Worm (Caenorhabditis elegans) whole organism, L2 larva: ENCODE measurements around the gene clec-33.

Experiments
- C34F6.9 ChIP-seq: fragments of 150-350 bp; optimal IDR thresholded peaks from 2 replicates; lab custom pipeline; 2014; ENCODE audit warnings: missing biosample characterization, missing genetic modification characterization
- R02D3.7 ChIP-seq: fragments of 150-350 bp; optimal IDR thresholded peaks from 2 replicates; lab custom pipeline; 2014; ENCODE audit warnings: missing biosample characterization, missing genetic modification characterization
- ZK546.5 ChIP-seq: sonication (generic microtip); optimal IDR thresholded peaks from 2 replicates; lab custom pipeline; 2017; ENCODE audit warnings: missing biosample characterization, missing genetic modification characterization
- alr-1 ChIP-seq: fragments of 150-350 bp; optimal IDR thresholded peaks from 2 replicates; lab custom pipeline; 2014; ENCODE audit warnings: missing biosample characterization, missing genetic modification characterization
- blmp-1 ChIP-seq: sonication (generic microtip); optimal IDR thresholded peaks from 2 replicates; lab custom pipeline; 2017; ENCODE audit warnings: missing genetic modification characterization, mild to moderate bottlenecking, missing compliant biosample characterization, antibody characterized with exemption, moderate library complexity; ENCODE audit not compliant: insufficient read depth
- ceh-16 ChIP-seq: fragments of 150-350 bp; optimal IDR thresholded peaks from 2 replicates; lab custom pipeline; 2014; ENCODE audit warnings: missing biosample characterization, missing genetic modification characterization
- crh-2 ChIP-seq: sonication (generic microtip); optimal IDR thresholded peaks from 2 replicates; lab custom pipeline; 2017; ENCODE audit warnings: missing biosample characterization, missing genetic modification characterization
- dmd-4 ChIP-seq: sonication (generic microtip); optimal IDR thresholded peaks from 2 replicates; lab custom pipeline; 2017; ENCODE audit warnings: missing biosample characterization, missing genetic modification characterization
- egl-27 ChIP-seq: sonication (generic microtip); optimal IDR thresholded peaks from 3 replicates; lab custom pipeline; 2017; ENCODE audit warnings: missing biosample characterization, missing genetic modification reagents, missing genetic modification characterization
- elt-1 ChIP-seq: fragments of 150-350 bp; optimal IDR thresholded peaks from 2 replicates; lab custom pipeline; 2014; ENCODE audit warnings: missing biosample characterization, missing genetic modification characterization
- elt-3 ChIP-seq: sonication (generic microtip); optimal IDR thresholded peaks from 2 replicates; lab custom pipeline; 2017; ENCODE audit warnings: missing biosample characterization, missing genetic modification characterization
- fos-1 ChIP-seq: fragments of 150-350 bp; optimal IDR thresholded peaks from 2 replicates; lab custom pipeline; 2014; ENCODE audit warnings: missing biosample characterization, missing genetic modification characterization
- gmeb-1 ChIP-seq: fragments of 150-350 bp; optimal IDR thresholded peaks from 2 replicates; lab custom pipeline; 2014; ENCODE audit warnings: missing biosample characterization, missing genetic modification characterization
- lin-11 ChIP-seq: fragments of 150-350 bp; sonication (generic microtip); optimal IDR thresholded peaks from 2 replicates; lab custom pipeline; 2014; ENCODE audit warnings: missing biosample characterization, missing genetic modification characterization, inconsistent platforms, mixed read lengths
- lin-13 ChIP-seq: fragments of 150-350 bp; optimal IDR thresholded peaks from 2 replicates; lab custom pipeline; 2014; ENCODE audit warnings: missing biosample characterization, missing genetic modification reagents, missing genetic modification characterization
- mab-5 ChIP-seq: fragments of 150-350 bp; optimal IDR thresholded peaks from 2 replicates; lab custom pipeline; 2014; ENCODE audit warnings: missing biosample characterization, missing genetic modification characterization
- mbf-1 ChIP-seq: sonication (generic microtip); optimal IDR thresholded peaks from 2 replicates; lab custom pipeline; 2017; ENCODE audit warnings: missing biosample characterization, missing genetic modification characterization
- mdl-1 ChIP-seq, 2 experiments: fragments of 150-350 bp in 1 of 2; sonication (generic microtip) in 1 of 2; optimal IDR thresholded peaks; 2 replicates each; lab custom pipeline; 2017; ENCODE audit warnings: missing biosample characterization in 2 of 2, missing genetic modification characterization in 2 of 2
- nhr-10 ChIP-seq: sonication (generic microtip); optimal IDR thresholded peaks from 2 replicates; lab custom pipeline; 2017; ENCODE audit warnings: missing biosample characterization, missing genetic modification characterization
- nhr-11 ChIP-seq: fragments of 150-350 bp; optimal IDR thresholded peaks from 2 replicates; lab custom pipeline; 2014; ENCODE audit warnings: missing biosample characterization, missing genetic modification characterization
- nhr-12 ChIP-seq: fragments of 150-350 bp; optimal IDR thresholded peaks from 2 replicates; lab custom pipeline; 2014; ENCODE audit warnings: missing biosample characterization, missing genetic modification characterization
- nhr-129 ChIP-seq: fragments of 150-350 bp; optimal IDR thresholded peaks from 2 replicates; lab custom pipeline; 2014; ENCODE audit warnings: missing biosample characterization, missing genetic modification characterization
- nhr-21 ChIP-seq: fragments of 150-350 bp; optimal IDR thresholded peaks from 2 replicates; lab custom pipeline; 2014; ENCODE audit warnings: missing biosample characterization, missing genetic modification characterization
- nhr-23 ChIP-seq: fragments of 150-350 bp; optimal IDR thresholded peaks from 2 replicates; lab custom pipeline; 2014; ENCODE audit warnings: missing biosample characterization, missing genetic modification reagents, missing genetic modification characterization
- nhr-77 ChIP-seq: fragments of 150-350 bp; optimal IDR thresholded peaks from 2 replicates; lab custom pipeline; 2014; ENCODE audit warnings: missing biosample characterization, missing genetic modification characterization
- peb-1 ChIP-seq: fragments of 150-350 bp; optimal IDR thresholded peaks from 2 replicates; lab custom pipeline; 2014; ENCODE audit warnings: missing biosample characterization, missing genetic modification characterization
- skn-1 ChIP-seq: sonication (generic microtip); optimal IDR thresholded peaks from 2 replicates; lab custom pipeline; 2017; ENCODE audit warnings: missing biosample characterization, missing genetic modification characterization
- sma-9 ChIP-seq, 2 experiments: fragments of 150-350 bp in 1 of 2; sonication (generic microtip) in 1 of 2; optimal IDR thresholded peaks; 2 replicates each; lab custom pipeline; 2014 to 2016; ENCODE audit warnings: missing genetic modification characterization in 2 of 2, mild to moderate bottlenecking in 1 of 2, missing biosample characterization in 1 of 2, missing compliant biosample characterization in 1 of 2, missing genetic modification reagents in 1 of 2, moderate library complexity in 1 of 2
- unc-39 ChIP-seq: fragments of 150-350 bp; optimal IDR thresholded peaks from 2 replicates; lab custom pipeline; 2014; ENCODE audit warnings: missing biosample characterization, missing genetic modification characterization
- unc-55 ChIP-seq: fragments of 150-350 bp; sonication (generic microtip); optimal IDR thresholded peaks from 3 replicates; lab custom pipeline; 2014; ENCODE audit warnings: missing biosample characterization, missing genetic modification reagents, missing genetic modification characterization
- unc-62 ChIP-seq: fragments of 150-350 bp; optimal IDR thresholded peaks from 2 replicates; lab custom pipeline; 2014; ENCODE audit warnings: missing biosample characterization, missing genetic modification reagents, missing genetic modification characterization
- zag-1 ChIP-seq: fragments of 150-350 bp; optimal IDR thresholded peaks from 2 replicates; lab custom pipeline; 2014; ENCODE audit warnings: missing biosample characterization, missing genetic modification characterization
- ztf-11 ChIP-seq: sonication (generic microtip); optimal IDR thresholded peaks from 2 replicates; lab custom pipeline; 2017; ENCODE audit warnings: missing biosample characterization, missing genetic modification characterization
- ztf-4 ChIP-seq: fragments of 150-350 bp; optimal IDR thresholded peaks from 2 replicates; lab custom pipeline; 2014; ENCODE audit warnings: missing biosample characterization, missing genetic modification characterization

The clec-33 gene

ce11 chrV:16888788-16889325 is 19.2 kb upstream of the clec-33 start, which contains the start of the genes ifas-2 and fbxa-44:
TSS of gene ifas-2 (minus strand) at chrV:16888888.
TSS of gene fbxa-44 (plus strand) at chrV:16889275.
- no peak for TF ChIP-seq lin-13
- TF ChIP-seq elt-1 (tag; lab: Kevin White, UChicago), result no peak
- no peak for TF ChIP-seq alr-1 (tag; lab: Kevin White, UChicago)
- TF ChIP-seq ZK546.5 (tag; lab: Kevin White, UChicago), result no peak
- TF ChIP-seq dmd-4 (tag; lab: Kevin White, UChicago), result no peak
- no peak for TF ChIP-seq fos-1 (tag; lab: Kevin White, UChicago)
- no peak for TF ChIP-seq sma-9 (GFP tag; optimal IDR thresholded peaks at IDR 0.05; lab: Kevin White, UChicago)
- no peak for TF ChIP-seq sma-9 (tag; optimal IDR thresholded peaks at IDR 0.05; lab: Kevin White, UChicago)
- TF ChIP-seq nhr-77 (tag; lab: Kevin White, UChicago), result no peak
- TF ChIP-seq nhr-129 (tag; lab: Kevin White, UChicago), result no peak
- no peak for TF ChIP-seq unc-39 (tag; lab: Kevin White, UChicago)
- no peak for TF ChIP-seq mbf-1 (tag; lab: Kevin White, UChicago)
- no peak for TF ChIP-seq nhr-21 (tag; lab: Kevin White, UChicago)
- no peak for TF ChIP-seq mab-5 (tag; lab: Kevin White, UChicago)
- no peak for TF ChIP-seq unc-62 (GFP tag; lab: Kevin White, UChicago)
- no peak for TF ChIP-seq nhr-12 (tag; lab: Kevin White, UChicago)
- TF ChIP-seq nhr-10, result no peak

ce11 chrV:16884744-16885143 is 15.1 kb upstream of the clec-33 start, which contains the start of gene F09C6.13:
TSS of gene F09C6.13 (plus strand) at chrV:16885044.
- TF ChIP-seq nhr-12 (tag; lab: Kevin White, UChicago) (no peak), alr-1 (tag; lab: Kevin White, UChicago) (no peak), ztf-11 (tag; lab: Kevin White, UChicago) (no peak), peb-1 (tag; lab: Kevin White, UChicago) (no peak), ztf-4 (no peak)

ce11 chrV:16882260-16882918 is 12.7 kb upstream of the clec-33 start, which contains the start of the genes F09C6.11 and F09C6.12:
TSS of gene F09C6.11 (minus strand) at chrV:16882310.
TSS of gene F09C6.12 (plus strand) at chrV:16882868.
- no peak for TF ChIP-seq crh-2 (tag; lab: Kevin White, UChicago)
- no peak for TF ChIP-seq alr-1 (tag; lab: Kevin White, UChicago)
- TF ChIP-seq zag-1, result no peak
- TF ChIP-seq egl-27 (tag; lab: Kevin White, UChicago), result no peak
- TF ChIP-seq ztf-4, result no peak
- no peak for TF ChIP-seq R02D3.7 (tag; lab: Kevin White, UChicago)
- no peak for TF ChIP-seq nhr-23 (tag; lab: Kevin White, UChicago)
- TF ChIP-seq unc-55, result no peak
- no peak for TF ChIP-seq peb-1 (tag; lab: Kevin White, UChicago)
- no peak for TF ChIP-seq elt-3 (tag; lab: Kevin White, UChicago)
- no peak for TF ChIP-seq gmeb-1 (tag; lab: Kevin White, UChicago)
- TF ChIP-seq blmp-1 (tag; lab: Kevin White, UChicago), result no peak
- TF ChIP-seq nhr-77 (tag; lab: Kevin White, UChicago), result no peak
- TF ChIP-seq unc-62 (GFP tag; lab: Kevin White, UChicago), result no peak
- TF ChIP-seq skn-1 (tag; lab: Kevin White, UChicago), result no peak
- TF ChIP-seq C34F6.9 (tag; lab: Kevin White, UChicago), result no peak

ce11 chrV:16880679-16881078 is 11.0 kb upstream of the clec-33 start, which contains the start of gene F09C6.14:
TSS of gene F09C6.14 (plus strand) at chrV:16880979.
- TF ChIP-seq ceh-16 (tag; lab: Kevin White, UChicago) (no peak), mdl-1 (tag; optimal IDR thresholded peaks at IDR 0.05; lab: Kevin White, UChicago) (no peak), lin-11 (tag; lab: Kevin White, UChicago) (no peak), zag-1 (no peak), nhr-21 (tag; lab: Kevin White, UChicago) (no peak), nhr-11 (no peak), ztf-11 (tag; lab: Kevin White, UChicago) (no peak)
- TF ChIP-seq, all 48 proteins: peak for 0
